Fruit fly (Drosophila melanogaster) whole organism, wandering third instar larva: ENCODE data around the gene CG15601.

Experiments
- Abd-B ChIP-seq: fragments of >200 bp; optimal IDR thresholded peaks from 2 replicates; lab custom pipeline; 2017; ENCODE audit warnings: missing biosample characterization, missing genetic modification characterization
- CG32264 ChIP-seq: fragments of 200-800 bp; sonication (Bioruptor generic); optimal IDR thresholded peaks from 2 replicates; lab custom pipeline; 2016; ENCODE audit warnings: missing biosample characterization, missing genetic modification characterization
- CG9705 ChIP-seq: fragments of 200-800 bp; sonication (Bioruptor generic); optimal IDR thresholded peaks from 2 replicates; lab custom pipeline; 2018; ENCODE audit warnings: missing biosample characterization, mild to moderate bottlenecking, missing genetic modification characterization
- CrebA ChIP-seq: fragments of 200-800 bp; sonication (Bioruptor generic); optimal IDR thresholded peaks from 2 replicates; lab custom pipeline; 2016; ENCODE audit warnings: missing biosample characterization, mild to moderate bottlenecking, missing genetic modification characterization, borderline replicate concordance
- Dfd ChIP-seq: fragments of >200 bp; optimal IDR thresholded peaks from 2 replicates; lab custom pipeline; 2017; ENCODE audit warnings: missing biosample characterization, missing genetic modification characterization
- Dif ChIP-seq: fragments of 200-275, 200-300 bp; sonication (Bioruptor generic); optimal IDR thresholded peaks from 2 replicates; lab custom pipeline; 2018; ENCODE audit warnings: missing biosample characterization, missing genetic modification characterization; ENCODE audit not compliant: partially characterized antibody
- GATAd ChIP-seq: sonication (Bioruptor generic); optimal IDR thresholded peaks from 2 replicates; lab custom pipeline; 2016; ENCODE audit warnings: missing biosample characterization, missing genetic modification characterization
- HLH106 ChIP-seq: fragments of 200-800 bp; optimal IDR thresholded peaks from 3 replicates; lab custom pipeline; 2019; ENCODE audit warnings: missing biosample characterization, mild to moderate bottlenecking, missing genetic modification characterization, moderate library complexity
- Hnf4 ChIP-seq: fragments of 200-800 bp; sonication (Bioruptor generic); optimal IDR thresholded peaks from 2 replicates; lab custom pipeline; 2016; ENCODE audit warnings: missing biosample characterization, mild to moderate bottlenecking, missing genetic modification characterization
- Hr78 ChIP-seq: fragments of >200 bp; optimal IDR thresholded peaks from 2 replicates; lab custom pipeline; 2017; ENCODE audit warnings: missing biosample characterization, missing genetic modification characterization
- Hr83 ChIP-seq: fragments of 200-300 bp; sonication (Bioruptor generic); optimal IDR thresholded peaks from 2 replicates; lab custom pipeline; 2016; ENCODE audit warnings: missing biosample characterization, mild to moderate bottlenecking, missing genetic modification characterization, moderate library complexity; ENCODE audit not compliant: poor library complexity, severe bottlenecking
- Jra ChIP-seq: sonication (Bioruptor generic); optimal IDR thresholded peaks from 2 replicates; lab custom pipeline; 2016; ENCODE audit warnings: missing biosample characterization, missing genetic modification characterization
- Mio ChIP-seq: sonication (Bioruptor generic); optimal IDR thresholded peaks from 2 replicates; lab custom pipeline; 2016; ENCODE audit warnings: missing biosample characterization, missing genetic modification characterization
- Myc ChIP-seq: fragments of >200 bp; optimal IDR thresholded peaks from 2 replicates; lab custom pipeline; 2017
- N ChIP-seq: fragments of >200 bp; optimal IDR thresholded peaks from 2 replicates; lab custom pipeline; 2018; ENCODE audit warnings: missing biosample characterization, missing external identifiers, missing genetic modification characterization
- OdsH ChIP-seq: fragments of 200-800 bp; sonication (Bioruptor generic); optimal IDR thresholded peaks from 2 replicates; lab custom pipeline; 2016; ENCODE audit warnings: missing biosample characterization, mild to moderate bottlenecking, missing genetic modification characterization
- Rel ChIP-seq, 2 experiments: fragments of 200-800 bp; sonication (Bioruptor generic) in 1 of 2; optimal IDR thresholded peaks; 2 replicates in 1 of 2; 3 replicates in 1 of 2; lab custom pipeline; 2016 to 2019; ENCODE audit warnings: mild to moderate bottlenecking in 2 of 2, missing biosample characterization in 2 of 2, missing genetic modification characterization in 2 of 2, moderate library complexity in 1 of 2
- Sp1 ChIP-seq: fragments of 200-800 bp; sonication (Bioruptor generic); optimal IDR thresholded peaks from 3 replicates; lab custom pipeline; 2019; ENCODE audit warnings: missing biosample characterization, mild to moderate bottlenecking, missing genetic modification characterization, moderate library complexity
- Vsx2 ChIP-seq: fragments of 200-300, 225-300 bp; sonication (Bioruptor generic); optimal IDR thresholded peaks from 2 replicates; lab custom pipeline; 2018; ENCODE audit warnings: missing biosample characterization, missing genetic modification characterization; ENCODE audit not compliant: partially characterized antibody
- br ChIP-seq: fragments of 200-800 bp; sonication (Bioruptor generic); optimal IDR thresholded peaks from 2 replicates; lab custom pipeline; 2016; ENCODE audit warnings: missing biosample characterization, missing genetic modification characterization
- brk ChIP-seq: fragments of 200-800 bp; sonication (Bioruptor generic); optimal IDR thresholded peaks from 2 replicates; lab custom pipeline; 2016; ENCODE audit warnings: missing biosample characterization, mild to moderate bottlenecking, missing genetic modification characterization
- dl ChIP-seq, 2 experiments: fragments of 175-275, 200-275 bp in 1 of 2; fragments of 200-275 bp in 1 of 2; sonication (Bioruptor generic); optimal IDR thresholded peaks; lab custom pipeline; 2018; ENCODE audit warnings: mild to moderate bottlenecking in 2 of 2, missing biosample characterization in 2 of 2, missing genetic modification characterization in 2 of 2, moderate library complexity in 2 of 2; ENCODE audit not compliant: partially characterized antibody in 2 of 2, insufficient read depth in 1 of 2
- dmrt93B ChIP-seq: fragments of 200-800 bp; sonication (Bioruptor generic); optimal IDR thresholded peaks from 2 replicates; lab custom pipeline; 2018; ENCODE audit warnings: missing biosample characterization, mild to moderate bottlenecking, missing genetic modification characterization
- dsf ChIP-seq: sonication (Bioruptor generic); optimal IDR thresholded peaks from 2 replicates; lab custom pipeline; 2016; ENCODE audit warnings: missing biosample characterization, missing genetic modification characterization, borderline replicate concordance
- ey ChIP-seq: fragments of 200-800 bp; sonication (Bioruptor generic); optimal IDR thresholded peaks from 2 replicates; lab custom pipeline; 2016; ENCODE audit warnings: missing biosample characterization, missing genetic modification characterization
- foxo ChIP-seq, 2 experiments: fragments of 200-800 bp; sonication (Bioruptor generic); optimal IDR thresholded peaks; 2 replicates in 1 of 2; 3 replicates in 1 of 2; lab custom pipeline; 2016 to 2017; ENCODE audit warnings: missing biosample characterization in 2 of 2, missing genetic modification characterization in 2 of 2
- fru ChIP-seq: fragments of 200-800 bp; sonication (Bioruptor generic); optimal IDR thresholded peaks from 3 replicates; lab custom pipeline; 2016; ENCODE audit warnings: missing biosample characterization, mild to moderate bottlenecking, missing genetic modification characterization
- h ChIP-seq: fragments of 200-800 bp; sonication (Bioruptor generic); optimal IDR thresholded peaks from 3 replicates; lab custom pipeline; 2016; ENCODE audit warnings: missing biosample characterization, mild to moderate bottlenecking, missing genetic modification characterization
- jim ChIP-seq: fragments of 175-275, 200-325 bp; sonication (Bioruptor generic); optimal IDR thresholded peaks from 2 replicates; lab custom pipeline; 2016; ENCODE audit warnings: missing biosample characterization, mild to moderate bottlenecking, missing genetic modification characterization
- lola ChIP-seq: fragments of >200 bp; optimal IDR thresholded peaks from 2 replicates; lab custom pipeline; 2017; ENCODE audit warnings: missing biosample characterization, missing genetic modification characterization
- pan ChIP-seq: fragments of >200 bp; optimal IDR thresholded peaks from 2 replicates; lab custom pipeline; 2017
- psq ChIP-seq: fragments of 200-800 bp; sonication (Bioruptor generic); optimal IDR thresholded peaks from 3 replicates; lab custom pipeline; 2017; ENCODE audit warnings: missing biosample characterization, mild to moderate bottlenecking, missing genetic modification characterization, moderate library complexity
- rgr ChIP-seq: fragments of 200-800 bp; sonication (Bioruptor generic); optimal IDR thresholded peaks from 3 replicates; lab custom pipeline; 2016; ENCODE audit warnings: missing biosample characterization, mild to moderate bottlenecking, missing genetic modification characterization
- sage ChIP-seq: fragments of 200-800 bp; sonication (Bioruptor generic); optimal IDR thresholded peaks from 2 replicates; lab custom pipeline; 2016; ENCODE audit warnings: missing biosample characterization, mild to moderate bottlenecking, missing genetic modification characterization
- sv ChIP-seq: fragments of 200-800 bp; sonication (Bioruptor generic); optimal IDR thresholded peaks from 3 replicates; lab custom pipeline; 2016; ENCODE audit warnings: missing biosample characterization, missing genetic modification characterization
- tai ChIP-seq: sonication (Bioruptor generic); optimal IDR thresholded peaks from 2 replicates; lab custom pipeline; 2016; ENCODE audit warnings: missing biosample characterization, missing genetic modification characterization
- usp ChIP-seq: fragments of >200 bp; optimal IDR thresholded peaks from 2 replicates; lab custom pipeline; 2017; ENCODE audit warnings: missing biosample characterization, missing genetic modification characterization
- woc ChIP-seq: sonication (Bioruptor generic); optimal IDR thresholded peaks from 2 replicates; lab custom pipeline; 2016; ENCODE audit warnings: missing biosample characterization, mild to moderate bottlenecking, missing genetic modification characterization

Gene CG15601

DNA sequence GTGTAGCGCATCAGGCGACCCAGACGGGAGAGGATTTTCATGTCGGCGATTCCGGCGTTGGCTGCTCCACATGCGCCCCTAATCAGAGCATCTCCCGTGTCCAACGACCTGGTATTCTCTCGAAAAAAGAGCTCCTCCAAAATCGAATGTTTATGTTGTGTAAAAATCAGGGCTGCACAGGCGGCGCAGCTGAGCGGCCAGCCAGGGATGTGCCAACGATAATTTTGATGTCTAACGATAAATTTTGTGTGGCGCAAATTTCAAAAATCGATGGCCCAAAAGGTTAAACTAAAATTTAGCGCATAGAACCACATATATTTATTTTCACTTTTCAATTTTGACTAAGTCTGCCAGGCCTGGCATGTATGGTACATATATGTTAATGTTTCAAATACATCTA is 9.4 kb upstream of the CG15601 start, which contains the start of gene CG9240:
TSS of gene CG9240 (minus strand) at position 213 of the 400 bp plus-strand sequence.
- TF ChIP-seq rgr (GFP tag; lab: Kevin White, UChicago) (peak; percentile 48), Dfd (GFP tag; lab: Kevin White, UChicago) (no peak), sv (no peak), woc (GFP tag; lab: Kevin White, UChicago) (no peak), sage (GFP tag; lab: Kevin White, UChicago) (no peak), dl (GFP tag; optimal IDR thresholded peaks at IDR 0.05; lab: Kevin White, UChicago; ENCODE audit: insufficient read depth in 1 of 2, partially characterized antibody in 2 of 2) (no peak)

DNA sequence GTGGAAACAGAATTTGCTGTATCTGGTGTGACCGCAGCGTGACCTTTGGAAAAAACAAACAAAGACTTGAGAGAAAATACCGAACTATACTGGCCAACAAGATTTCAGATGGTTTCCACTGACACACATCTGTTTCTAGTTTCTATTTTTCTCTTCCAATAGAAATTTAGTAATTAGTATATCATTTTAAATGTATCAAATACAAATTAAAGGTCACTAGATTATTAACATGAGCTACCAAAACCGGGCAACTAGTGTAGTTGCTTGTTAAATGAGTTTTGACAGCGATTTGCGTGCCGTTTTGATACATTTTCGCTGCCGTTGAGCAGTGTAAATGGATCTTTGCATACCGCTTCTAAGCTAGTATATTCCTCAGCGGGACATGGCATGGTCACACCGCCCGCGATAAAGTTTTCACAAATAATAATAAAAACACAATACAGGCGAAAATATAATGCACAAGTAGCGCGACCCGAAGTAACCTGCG is 6.7 kb upstream of the CG15601 start, which contains the start of the genes Pis and Hap40:
TSS of gene Pis (minus strand) at position 51 of the 487 bp plus-strand sequence.
TSS of gene Hap40 (plus strand) at position 406 of the 487 bp plus-strand sequence.
- TF ChIP-seq Vsx2 (GFP tag; lab: Kevin White, UChicago) (no peak), psq (GFP tag; lab: Kevin White, UChicago) (peak; percentile 40), ey (peak; percentile 41), dl (GFP tag; optimal IDR thresholded peaks at IDR 0.05; lab: Kevin White, UChicago; ENCODE audit: insufficient read depth in 1 of 2, partially characterized antibody in 2 of 2) (no peak), brk (GFP tag; lab: Kevin White, UChicago) (no peak), CG9705 (GFP tag; lab: Kevin White, UChicago) (peak; percentile 49), Rel (GFP tag; optimal IDR thresholded peaks at IDR 0.05; lab: Kevin White, UChicago) (no peak), Rel (tag; optimal IDR thresholded peaks at IDR 0.05; lab: Kevin White, UChicago) (peak; percentile 34), sv (peak; percentile 29), fru (GFP tag; lab: Kevin White, UChicago) (no peak), h (GFP tag; lab: Kevin White, UChicago) (peak; percentile 67), dsf (GFP tag; lab: Kevin White, UChicago) (no peak), Hnf4 (GFP tag; lab: Kevin White, UChicago) (no peak), dmrt93B (GFP tag; lab: Kevin White, UChicago) (peak; percentile 68), OdsH (GFP tag; lab: Kevin White, UChicago) (peak; percentile 25), tai (GFP tag; lab: Kevin White, UChicago) (no peak), usp (no peak), br (GFP tag; lab: Kevin White, UChicago) (peak; percentile 54), CrebA (GFP tag; lab: Kevin White, UChicago) (no peak), GATAd (GFP tag; lab: Kevin White, UChicago) (no peak), CG32264 (GFP tag; lab: Kevin White, UChicago) (no peak), jim (no peak), Abd-B (no peak), Hr78 (GFP tag; lab: Kevin White, UChicago) (no peak), pan (lab: Kevin White, UChicago) (no peak), rgr (GFP tag; lab: Kevin White, UChicago) (peak; percentile 63), Myc (lab: Kevin White, UChicago) (no peak), sage (GFP tag; lab: Kevin White, UChicago) (no peak), Mio (GFP tag; lab: Kevin White, UChicago) (no peak), foxo (GFP tag; optimal IDR thresholded peaks at IDR 0.05; lab: Kevin White, UChicago) (peak in 1 of 2 experiments; percentile 74), Hr83 (GFP tag; lab: Kevin White, UChicago) (no peak), Dfd (GFP tag; lab: Kevin White, UChicago) (no peak), HLH106 (tag; lab: Kevin White, UChicago) (peak; percentile 80), N (GFP tag; lab: Kevin White, UChicago) (peak; percentile 9), Sp1 (GFP tag; lab: Kevin White, UChicago) (peak; percentile 63), woc (GFP tag; lab: Kevin White, UChicago) (peak; percentile 55), lola (GFP tag; lab: Kevin White, UChicago) (no peak), Jra (GFP tag; lab: Kevin White, UChicago) (no peak), Dif (GFP tag; lab: Kevin White, UChicago) (no peak)
